Worm (Caenorhabditis elegans): Measurements from ENCODE around the gene C27F2.6.

DNA sequence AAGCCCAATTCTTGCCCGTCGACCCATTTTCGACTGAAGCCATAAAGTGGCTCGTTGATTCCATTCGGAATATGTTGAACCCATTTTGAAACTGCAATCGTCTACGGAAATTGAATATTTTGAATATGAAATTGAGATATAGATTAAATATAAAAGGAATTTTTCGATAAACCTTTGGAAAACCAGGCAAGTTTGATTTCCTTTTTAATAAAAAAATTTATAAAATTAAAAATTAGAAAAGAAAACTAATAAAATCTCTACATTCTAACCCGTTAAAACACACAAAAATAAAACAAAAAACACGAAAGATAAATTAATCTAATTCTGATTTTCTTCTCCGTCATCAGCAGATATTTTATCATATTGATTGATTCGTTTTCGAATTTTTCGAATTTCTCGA is 26.6 kb upstream of the C27F2.6 start, which contains the start of gene R144.12:
- TF ChIP-seq him-1 (tag; optimal IDR thresholded peaks at IDR 0.05) (no peak), dao-5 (tag; optimal IDR thresholded peaks at IDR 0.05) (no peak)

Measured in whole organism, L4/young adult.